Worm (Caenorhabditis elegans) whole organism, early embryonic: ENCODE data around the gene Y53C12A.10.

Experiments
- ama-1 ChIP-seq: fragments of 150-350 bp; optimal IDR thresholded peaks from 2 replicates; lab custom pipeline; 2014
- ceh-36 ChIP-seq: sonication (generic microtip); optimal IDR thresholded peaks from 2 replicates; lab custom pipeline; 2016; ENCODE audit warnings: missing genetic modification characterization, inconsistent platforms, missing compliant biosample characterization
- flt-1 ChIP-seq: fragments of 200-800 bp; sonication (Bioruptor generic); IDR thresholded peaks from 2 replicates; pipeline ENCODE4 v1.3.6; 2022; ENCODE audit warnings: missing genetic modification characterization, missing compliant biosample characterization
- pes-1 ChIP-seq: fragments of 200-800 bp; sonication (Bioruptor generic); IDR thresholded peaks from 2 replicates; pipeline ENCODE4 v1.3.6; 2022; ENCODE audit warnings: missing genetic modification reagents, missing genetic modification characterization, missing compliant biosample characterization

DNA sequence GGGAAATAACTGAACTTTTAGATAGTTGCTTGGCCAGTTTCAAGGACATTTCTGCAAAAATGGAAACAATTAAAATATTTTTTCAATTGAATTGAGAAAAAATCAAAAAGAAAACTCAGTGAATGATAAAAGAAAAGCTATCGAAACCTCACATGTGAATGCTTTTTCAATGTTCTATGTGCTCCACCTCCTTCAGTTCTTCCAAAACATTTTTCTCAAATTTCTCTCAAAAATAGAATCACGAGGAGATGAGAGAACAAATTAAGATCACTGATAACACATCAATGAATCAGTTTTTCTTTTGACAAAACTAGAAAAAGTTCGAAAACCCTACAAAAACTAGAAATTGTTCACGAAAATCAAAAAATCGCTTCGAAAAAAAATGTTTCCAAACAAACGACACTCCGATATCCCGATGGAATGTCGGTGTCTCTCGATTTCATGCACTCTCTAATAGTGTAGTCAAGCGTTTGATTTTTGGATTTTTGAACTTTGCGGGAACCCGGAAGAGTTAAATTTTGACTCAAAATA is 17.9 kb downstream of the Y53C12A.10 start, which contains the start of gene ZK1320.9:
- TF ChIP-seq ama-1 (lab: Kevin White, UChicago) (no peak), flt-1 (GFP tag; lab: Robert Waterston, UW) (no peak), ceh-36 (tag; lab: Kevin White, UChicago) (no peak), pes-1 (no peak)
